Fruit fly (Drosophila melanogaster): Measurements from ENCODE around the gene CG13950.

Gene CG13950

DNA sequence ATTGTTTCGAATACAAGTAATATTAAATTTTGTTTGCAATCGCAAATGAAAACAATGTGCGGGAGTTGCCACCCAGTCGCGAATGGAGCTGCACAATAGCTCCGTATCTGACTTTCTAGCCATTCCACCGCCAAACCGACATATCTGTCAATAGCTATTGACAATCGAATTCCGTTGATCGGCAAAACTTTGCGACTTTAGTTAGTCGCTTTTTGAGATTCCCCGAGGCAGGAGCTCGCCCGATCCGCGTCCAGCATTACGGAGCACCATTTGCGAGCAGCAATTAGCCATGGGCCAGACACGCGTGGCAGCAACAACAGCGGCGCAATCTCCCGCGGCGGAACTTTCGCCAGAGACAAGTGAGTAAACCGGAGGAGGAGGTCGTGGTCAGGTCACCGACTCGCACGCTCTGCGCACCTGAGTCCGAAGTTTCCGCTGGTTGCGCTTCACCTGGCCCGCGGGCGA lies 7.3 kb upstream of the CG13950 start, which contains the start of the genes CG4291 and kraken:
Gene CG4291, minus strand, starts transcription at position 84 of the 465 bp plus-strand sequence.
Gene kraken, plus strand, starts transcription at position 122 of the 465 bp plus-strand sequence.
- peak; percentile 39 for TF ChIP-seq pad (GFP tag; optimal IDR thresholded peaks at IDR 0.05)
- TF ChIP-seq ovo (GFP tag; optimal IDR thresholded peaks at IDR 0.05) = peak; percentile 48
- TF ChIP-seq CG11617 (GFP tag; optimal IDR thresholded peaks at IDR 0.05) = peak; percentile 51
- peak; percentile 63 for TF ChIP-seq CG7101 (tag; optimal IDR thresholded peaks at IDR 0.05)
- TF ChIP-seq CG14711 (tag; optimal IDR thresholded peaks at IDR 0.05) = peak; percentile 28
- peak; percentile 74 for TF ChIP-seq toe (GFP tag; optimal IDR thresholded peaks at IDR 0.05)
- TF ChIP-seq CG7045 (GFP tag; optimal IDR thresholded peaks at IDR 0.05) = peak; percentile 45
- TF ChIP-seq Mnt (GFP tag; optimal IDR thresholded peaks at IDR 0.05) = peak; percentile 91
- TF ChIP-seq Clk (GFP tag; optimal IDR thresholded peaks at IDR 0.05) = no peak
- TF ChIP-seq CG1620 (GFP tag; optimal IDR thresholded peaks at IDR 0.05) = peak; percentile 66
- peak; percentile 39 for TF ChIP-seq Crg-1 (GFP tag; optimal IDR thresholded peaks at IDR 0.05)
- TF ChIP-seq CG12768 (GFP tag; optimal IDR thresholded peaks at IDR 0.05) = peak; percentile 87
- TF ChIP-seq Hr96 (GFP tag; optimal IDR thresholded peaks at IDR 0.05) = peak; percentile 25
- peak; percentile 44 for TF ChIP-seq CG33017 (tag; optimal IDR thresholded peaks at IDR 0.05)
- TF ChIP-seq cnc (optimal IDR thresholded peaks at IDR 0.05) = no peak
- peak; percentile 53 for TF ChIP-seq cic (GFP tag; optimal IDR thresholded peaks at IDR 0.05)
- TF ChIP-seq CG5204 (GFP tag; optimal IDR thresholded peaks at IDR 0.05) = no peak
- peak; percentile 46 for TF ChIP-seq tj (GFP tag; optimal IDR thresholded peaks at IDR 0.05)
- no peak for TF ChIP-seq kay (GFP tag; ENCODE audit: borderline replicate concordance)
- TF ChIP-seq bab1 (GFP tag; optimal IDR thresholded peaks at IDR 0.05) = peak; percentile 72

- no peak for TF ChIP-seq kay (GFP tag; ENCODE audit: borderline replicate concordance)
- peak; percentile 51 for TF ChIP-seq CG33017 (tag; optimal IDR thresholded peaks at IDR 0.05)
- no peak for TF ChIP-seq Clk (GFP tag; optimal IDR thresholded peaks at IDR 0.05)
- no peak for TF ChIP-seq cnc (optimal IDR thresholded peaks at IDR 0.05)
- peak; percentile 42 for TF ChIP-seq toe (GFP tag; optimal IDR thresholded peaks at IDR 0.05)
- TF ChIP-seq CG7101 (tag; optimal IDR thresholded peaks at IDR 0.05) = peak; percentile 64
- TF ChIP-seq bab1 (GFP tag; optimal IDR thresholded peaks at IDR 0.05) = peak; percentile 21
- TF ChIP-seq CG12768 (GFP tag; optimal IDR thresholded peaks at IDR 0.05) = no peak
- peak; percentile 10 for TF ChIP-seq pad (GFP tag; optimal IDR thresholded peaks at IDR 0.05)
- peak; percentile 71 for TF ChIP-seq ovo (GFP tag; optimal IDR thresholded peaks at IDR 0.05)
- peak; percentile 31 for TF ChIP-seq CG14711 (tag; optimal IDR thresholded peaks at IDR 0.05)
- TF ChIP-seq Crg-1 (GFP tag; optimal IDR thresholded peaks at IDR 0.05) = peak; percentile 55
- peak; percentile 21 for TF ChIP-seq Hr96 (GFP tag; optimal IDR thresholded peaks at IDR 0.05)
- TF ChIP-seq CG1620 (GFP tag; optimal IDR thresholded peaks at IDR 0.05) = peak; percentile 9
Measured at dm6 chr2L:855052-855547, 4.9 kb upstream of the CG13950 start, which contains the start of gene CG13949. TSS of gene CG13949 (plus strand) at chr2L:855337.

dm6 chr2L:856001-856400 lies 4.0 kb upstream of the CG13950 start:
- TF ChIP-seq CG7101 (tag; optimal IDR thresholded peaks at IDR 0.05) = peak; percentile 18
- TF ChIP-seq CG14711 (tag; optimal IDR thresholded peaks at IDR 0.05) = no peak
- TF ChIP-seq Crg-1 (GFP tag; optimal IDR thresholded peaks at IDR 0.05) = peak; percentile 58
- TF ChIP-seq Clk (GFP tag; optimal IDR thresholded peaks at IDR 0.05) = no peak
- peak; percentile 13 for TF ChIP-seq cic (GFP tag; optimal IDR thresholded peaks at IDR 0.05)

DNA sequence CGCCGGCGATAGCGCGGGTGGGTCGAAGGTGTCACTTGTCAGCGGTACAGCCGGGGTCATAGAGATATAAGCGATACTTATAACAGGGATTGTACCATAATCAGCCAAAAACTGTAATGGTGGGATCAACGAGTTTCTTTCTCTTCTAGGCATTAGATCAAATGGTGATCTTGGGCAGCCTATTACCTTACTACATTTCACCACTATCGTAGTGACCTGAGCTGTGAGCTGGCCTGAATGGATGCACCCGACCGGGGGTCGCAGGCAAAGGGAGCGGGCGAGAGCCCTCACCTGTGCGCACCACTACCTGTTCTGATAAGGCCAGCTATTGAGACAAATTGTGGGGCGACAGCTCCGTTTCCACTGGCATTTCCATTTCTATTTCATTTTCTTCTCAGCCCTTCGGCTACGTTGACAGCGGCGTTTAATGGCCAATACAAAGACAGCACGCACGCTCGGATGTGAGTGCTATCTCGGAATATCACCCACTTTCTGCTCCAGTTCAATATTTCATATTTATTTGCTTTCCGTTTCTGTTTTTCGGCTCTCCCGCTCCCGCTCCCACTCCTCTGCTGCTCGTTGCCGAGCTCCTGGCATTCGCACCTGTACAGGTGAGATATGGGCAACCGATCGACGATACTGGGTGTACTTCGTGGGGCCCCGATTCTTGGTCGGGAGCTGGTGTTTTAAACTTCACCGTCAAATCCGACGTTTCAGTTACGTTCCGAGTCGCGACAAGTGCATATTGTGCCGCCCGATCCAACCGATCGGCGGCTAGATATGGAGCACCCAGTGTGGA lies 3.1 kb upstream of the CG13950 start:
- TF ChIP-seq CG7101 (tag; optimal IDR thresholded peaks at IDR 0.05) (peak; percentile 57), Clk (GFP tag; optimal IDR thresholded peaks at IDR 0.05) (no peak), CG33017 (tag; optimal IDR thresholded peaks at IDR 0.05) (peak; percentile 79), Mnt (GFP tag; optimal IDR thresholded peaks at IDR 0.05) (peak; percentile 10), Hr96 (GFP tag; optimal IDR thresholded peaks at IDR 0.05) (no peak), CG14711 (tag; optimal IDR thresholded peaks at IDR 0.05) (peak; percentile 49)

- TF ChIP-seq CG33017 (tag; optimal IDR thresholded peaks at IDR 0.05) = peak; percentile 68
- TF ChIP-seq CG14711 (tag; optimal IDR thresholded peaks at IDR 0.05) = peak; percentile 35
- TF ChIP-seq CG11617 (GFP tag; optimal IDR thresholded peaks at IDR 0.05) = peak; percentile 32
- TF ChIP-seq Crg-1 (GFP tag; optimal IDR thresholded peaks at IDR 0.05) = peak; percentile 26
- no peak for TF ChIP-seq Hr96 (GFP tag; optimal IDR thresholded peaks at IDR 0.05)
- TF ChIP-seq bab1 (GFP tag; optimal IDR thresholded peaks at IDR 0.05) = no peak
- no peak for TF ChIP-seq cic (GFP tag; optimal IDR thresholded peaks at IDR 0.05)
- TF ChIP-seq CG7045 (GFP tag; optimal IDR thresholded peaks at IDR 0.05) = no peak
- TF ChIP-seq cnc (optimal IDR thresholded peaks at IDR 0.05) = no peak
- no peak for TF ChIP-seq CG1620 (GFP tag; optimal IDR thresholded peaks at IDR 0.05)
- no peak for TF ChIP-seq CG5204 (GFP tag; optimal IDR thresholded peaks at IDR 0.05)
- no peak for TF ChIP-seq kay (GFP tag; ENCODE audit: borderline replicate concordance)
- TF ChIP-seq CG7101 (tag; optimal IDR thresholded peaks at IDR 0.05) = peak; percentile 50
- TF ChIP-seq pad (GFP tag; optimal IDR thresholded peaks at IDR 0.05) = peak; percentile 10
- no peak for TF ChIP-seq CG12768 (GFP tag; optimal IDR thresholded peaks at IDR 0.05)
- TF ChIP-seq Mnt (GFP tag; optimal IDR thresholded peaks at IDR 0.05) = peak; percentile 29
- no peak for TF ChIP-seq ovo (GFP tag; optimal IDR thresholded peaks at IDR 0.05)
Measured at dm6 chr2L:857897-858517, 2.0 kb upstream of the CG13950 start.

Data from whole organism, adult.